Worm (Caenorhabditis elegans): Measurements from ENCODE around the gene col-41.
A peak's percentile ranks its signal among the peaks of the same experiment; 100 is the strongest.

The col-41 gene

ce11 chrX:15146415-15147210 lies 29.7 kb downstream of the col-41 start (continued):
- peak; percentile 65 for TF ChIP-seq snpc-1.1 (tag; optimal IDR thresholded peaks at IDR 0.05; ENCODE audit: insufficient read depth)
- peak; percentile 68 for TF ChIP-seq D2030.7 (GFP tag; IDR thresholded peaks at IDR 0.05)
- TF ChIP-seq ama-1 (optimal IDR thresholded peaks at IDR 0.05), result no peak
- peak in 1 of 2 experiments; percentile 68 for TF ChIP-seq ama-1 (GFP tag; optimal IDR thresholded peaks at IDR 0.05)
- peak; percentile 61 for TF ChIP-seq nhr-90 (tag; optimal IDR thresholded peaks at IDR 0.05)

DNA sequence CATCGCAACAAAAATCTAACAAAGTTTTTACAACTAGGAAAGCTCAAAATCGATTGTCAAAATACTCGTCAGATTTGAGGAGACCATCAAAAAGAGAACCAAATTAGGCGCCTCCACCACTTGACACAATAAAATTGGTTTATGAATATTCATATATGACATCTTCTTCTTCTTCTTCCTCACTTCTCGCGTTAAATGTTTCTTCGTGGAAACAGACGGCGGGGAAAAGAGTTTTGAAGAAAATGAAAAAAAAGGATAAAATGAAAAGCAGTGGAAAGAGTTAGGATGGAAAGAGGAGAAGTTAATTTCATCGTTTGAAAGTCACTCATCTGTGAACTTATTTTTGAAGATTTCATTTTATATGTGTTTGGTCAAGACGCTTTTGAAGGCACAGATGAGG lies 41.3 kb downstream of the col-41 start:
- TF ChIP-seq F57C9.4 (tag; optimal IDR thresholded peaks at IDR 0.05) (no peak), bed-1 (GFP tag; IDR thresholded peaks at IDR 0.05) (no peak), ekl-4 (GFP tag; IDR thresholded peaks at IDR 0.05) (no peak), snpc-3.4 (tag; optimal IDR thresholded peaks at IDR 0.05) (no peak), ztf-25 (GFP tag; IDR thresholded peaks at IDR 0.05) (no peak), F55B11.4 (tag; optimal IDR thresholded peaks at IDR 0.05; ENCODE audit: borderline replicate concordance, insufficient read depth) (no peak), die-1 (tag; optimal IDR thresholded peaks at IDR 0.05) (no peak), sea-2 (GFP tag; IDR thresholded peaks at IDR 0.05) (no peak)

- TF ChIP-seq repo-1 (tag; optimal IDR thresholded peaks at IDR 0.05) (no peak), Y53G8AR.9 (GFP tag; conservative IDR thresholded peaks at IDR 0.05) (no peak), rcor-1 (GFP tag; IDR thresholded peaks at IDR 0.05) (no peak), cebp-2 (GFP tag; IDR thresholded peaks at IDR 0.05) (no peak), die-1 (tag; optimal IDR thresholded peaks at IDR 0.05) (no peak), egl-18 (GFP tag; IDR thresholded peaks at IDR 0.05) (no peak), nhr-90 (tag; optimal IDR thresholded peaks at IDR 0.05) (no peak), ztf-26 (tag; optimal IDR thresholded peaks at IDR 0.05) (no peak), efl-1 (GFP tag; optimal IDR thresholded peaks at IDR 0.05) (no peak), snpc-4 (GFP tag; optimal IDR thresholded peaks at IDR 0.05) (no peak), snpc-4 (tag; optimal IDR thresholded peaks at IDR 0.05) (no peak), mxl-1 (tag; optimal IDR thresholded peaks at IDR 0.05) (no peak), ceh-40 (GFP tag; IDR thresholded peaks at IDR 0.05) (no peak), ccch-3 (GFP tag; optimal IDR thresholded peaks at IDR 0.05) (no peak), B0035.1 (tag; optimal IDR thresholded peaks at IDR 0.05) (no peak), nhr-120 (GFP tag; IDR thresholded peaks at IDR 0.05) (no peak), ekl-4 (GFP tag; IDR thresholded peaks at IDR 0.05) (no peak)
Observed at ce11 chrX:15133180-15133579, 43.1 kb downstream of the col-41 start.

ce11 chrX:15132073-15132472 lies 44.2 kb downstream of the col-41 start:
- TF ChIP-seq hrde-1 (tag; optimal IDR thresholded peaks at IDR 0.05; ENCODE audit: borderline replicate concordance) (no peak), nhr-179 (tag; optimal IDR thresholded peaks at IDR 0.05) (no peak), zfh-2 (GFP tag; conservative IDR thresholded peaks at IDR 0.05) (peak; percentile 53; the same call in 1 of the 2 replicates), rcor-1 (GFP tag; IDR thresholded peaks at IDR 0.05) (no peak), rpc-1 (optimal IDR thresholded peaks at IDR 0.05) (no peak), rpc-1 (tag; optimal IDR thresholded peaks at IDR 0.05) (no peak), unc-130 (GFP tag; optimal IDR thresholded peaks at IDR 0.05) (no peak), aptf-3 (GFP tag; IDR thresholded peaks at IDR 0.05) (no peak), rec-8 (tag; optimal IDR thresholded peaks at IDR 0.05) (no peak), egrh-3 (GFP tag; IDR thresholded peaks at IDR 0.05) (peak; percentile 22; the same call in 1 of the 2 replicates), hsf-1 (GFP tag; IDR thresholded peaks at IDR 0.05) (no peak), ceh-40 (GFP tag; IDR thresholded peaks at IDR 0.05) (no peak)

All from whole organism, young adult.